Worm (Caenorhabditis elegans) whole organism, mixed stage, embryonic: ENCODE data around the gene dpy-7.

Experiments used
- elt-1 ChIP-seq: sonication (generic microtip); optimal IDR thresholded peaks from 2 replicates; lab custom pipeline; 2017; ENCODE audit warnings: missing genetic modification characterization, mild to moderate bottlenecking, missing compliant biosample characterization, antibody characterized with exemption, moderate library complexity, borderline replicate concordance; ENCODE audit not compliant: insufficient read depth
- elt-3 ChIP-seq: fragments of 150-350 bp; optimal IDR thresholded peaks from 2 replicates; lab custom pipeline; 2014; ENCODE audit warnings: missing biosample characterization, missing genetic modification characterization
- lin-13 ChIP-seq: fragments of 150-350 bp; optimal IDR thresholded peaks from 2 replicates; lab custom pipeline; 2014; ENCODE audit warnings: missing biosample characterization, missing genetic modification characterization
- lin-32 ChIP-seq: fragments of 200-800 bp; sonication (Bioruptor generic); optimal IDR thresholded peaks from 2 replicates; lab custom pipeline; 2018; ENCODE audit warnings: mild to moderate bottlenecking, missing genetic modification characterization, missing compliant biosample characterization
- nhr-28 ChIP-seq: fragments of 150-350 bp; optimal IDR thresholded peaks from 2 replicates; lab custom pipeline; 2014; ENCODE audit warnings: missing biosample characterization, missing genetic modification characterization
- unc-120 ChIP-seq: sonication (generic microtip); optimal IDR thresholded peaks from 2 replicates; lab custom pipeline; 2017; ENCODE audit warnings: missing genetic modification characterization, missing compliant biosample characterization; ENCODE audit not compliant: poor library complexity, severe bottlenecking
- unc-39 ChIP-seq: fragments of 150-350 bp; optimal IDR thresholded peaks from 2 replicates; lab custom pipeline; 2014; ENCODE audit warnings: missing biosample characterization, missing genetic modification characterization
- unc-62 ChIP-seq: fragments of 150-350 bp; optimal IDR thresholded peaks from 2 replicates; lab custom pipeline; 2014; ENCODE audit warnings: missing biosample characterization, missing genetic modification reagents, missing genetic modification characterization

The dpy-7 gene

ce11 chrX:7491521-7491920, 46.1 kb downstream of the dpy-7 start:
- TF ChIP-seq elt-3 (tag; lab: Kevin White, UChicago) (no peak), lin-13 (tag; lab: Kevin White, UChicago) (no peak), lin-32 (no peak), elt-1 (tag; lab: Kevin White, UChicago) (no peak), unc-62 (no peak), unc-39 (tag; lab: Kevin White, UChicago) (no peak), nhr-28 (no peak), unc-120 (no peak)
